Worm (Caenorhabditis elegans) whole organism, L1 larva: ENCODE measurements around the gene T09A12.8.

Experiments
- C04F5.9 ChIP-seq: sonication (generic microtip); optimal IDR thresholded peaks from 2 replicates; lab custom pipeline; 2016; ENCODE audit warnings: missing genetic modification characterization, missing compliant biosample characterization
- F16B12.6 ChIP-seq: fragments of 150-350 bp; optimal IDR thresholded peaks from 2 replicates; lab custom pipeline; 2014; ENCODE audit warnings: missing biosample characterization, missing genetic modification characterization
- Y116A8C.19 ChIP-seq: sonication (generic microtip); optimal IDR thresholded peaks from 2 replicates; lab custom pipeline; 2016; ENCODE audit warnings: missing compliant biosample characterization, missing genetic modification characterization, borderline replicate concordance
- alr-1 ChIP-seq: fragments of 200-800 bp; sonication (Bioruptor generic); optimal IDR thresholded peaks from 2 replicates; lab custom pipeline; 2018; ENCODE audit warnings: borderline replicate concordance, mild to moderate bottlenecking, missing genetic modification characterization, missing compliant biosample characterization
- aly-2 ChIP-seq: fragments of 150-350 bp; optimal IDR thresholded peaks from 2 replicates; lab custom pipeline; 2014; ENCODE audit warnings: missing biosample characterization, missing genetic modification characterization
- ceh-63 ChIP-seq: fragments of 200-800 bp; sonication (Bioruptor generic); optimal IDR thresholded peaks from 2 replicates; lab custom pipeline; 2018; ENCODE audit warnings: mild to moderate bottlenecking, missing genetic modification characterization, missing compliant biosample characterization
- ceh-8 ChIP-seq: fragments of 200-800 bp; sonication (Bioruptor generic); optimal IDR thresholded peaks from 2 replicates; lab custom pipeline; 2018; ENCODE audit warnings: mild to moderate bottlenecking, missing genetic modification characterization, moderate library complexity, missing compliant biosample characterization
- ceh-90 ChIP-seq: sonication (generic microtip); optimal IDR thresholded peaks from 2 replicates; lab custom pipeline; 2016; ENCODE audit warnings: missing genetic modification characterization, missing compliant biosample characterization
- ces-1 ChIP-seq: fragments of 150-350 bp; optimal IDR thresholded peaks from 2 replicates; lab custom pipeline; 2014; ENCODE audit warnings: missing biosample characterization, missing genetic modification reagents, missing genetic modification characterization
- dpl-1 ChIP-seq, 3 experiments: fragments of 150-350 bp in 2 of 3; sonication (generic microtip) in 1 of 3; optimal IDR thresholded peaks; 2 replicates each; lab custom pipeline; 2014 to 2017; ENCODE audit warnings: missing biosample characterization in 3 of 3, missing genetic modification characterization in 3 of 3, missing genetic modification reagents in 3 of 3
- efl-1 ChIP-seq, 4 experiments: fragments of 150-350 bp; optimal IDR thresholded peaks in 3 of 4; peaks in 1 of 4; 1 replicate in 1 of 4; 2 replicates in 3 of 4; lab custom pipeline; 2014; ENCODE audit warnings: missing biosample characterization in 2 of 4, missing genetic modification characterization in 2 of 4, missing genetic modification reagents in 2 of 4
- efl-3 ChIP-seq: fragments of 200-800 bp; sonication (Bioruptor generic); optimal IDR thresholded peaks from 2 replicates; lab custom pipeline; 2018; ENCODE audit warnings: mild to moderate bottlenecking, missing genetic modification characterization, missing compliant biosample characterization
- egl-27 ChIP-seq, 2 experiments: fragments of 150-350 bp in 1 of 2; sonication (generic microtip); optimal IDR thresholded peaks; 3 replicates each; lab custom pipeline; 2017 to 2018; ENCODE audit warnings: missing biosample characterization in 2 of 2, missing genetic modification characterization in 2 of 2, missing genetic modification reagents in 2 of 2
- fkh-10 ChIP-seq: sonication (generic microtip); optimal IDR thresholded peaks from 2 replicates; lab custom pipeline; 2017; ENCODE audit warnings: missing biosample characterization, missing genetic modification reagents, missing genetic modification characterization
- fkh-8 ChIP-seq: sonication (generic microtip); optimal IDR thresholded peaks from 2 replicates; lab custom pipeline; 2016; ENCODE audit warnings: mild to moderate bottlenecking, missing genetic modification characterization, missing compliant biosample characterization
- fos-1 ChIP-seq: fragments of 150-350 bp; optimal IDR thresholded peaks from 2 replicates; lab custom pipeline; 2014; ENCODE audit warnings: missing biosample characterization, missing genetic modification characterization
- hlh-17 ChIP-seq: fragments of 200-800 bp; sonication (Bioruptor generic); optimal IDR thresholded peaks from 2 replicates; lab custom pipeline; 2018; ENCODE audit warnings: missing genetic modification characterization, mild to moderate bottlenecking, missing compliant biosample characterization, moderate library complexity, borderline replicate concordance
- hpl-2 ChIP-seq: fragments of 150-350 bp; optimal IDR thresholded peaks from 2 replicates; lab custom pipeline; 2014; ENCODE audit warnings: missing biosample characterization, missing genetic modification reagents, missing genetic modification characterization
- irx-1 ChIP-seq: sonication (generic microtip); optimal IDR thresholded peaks from 2 replicates; lab custom pipeline; 2016; ENCODE audit warnings: missing genetic modification characterization, missing compliant biosample characterization
- lin-14 ChIP-seq: fragments of 200-800 bp; sonication (Bioruptor generic); optimal IDR thresholded peaks from 2 replicates; lab custom pipeline; 2018; ENCODE audit warnings: mild to moderate bottlenecking, missing genetic modification characterization, moderate library complexity, missing compliant biosample characterization
- lin-39 ChIP-seq: fragments of 150-350 bp; optimal IDR thresholded peaks from 2 replicates; lab custom pipeline; 2014; ENCODE audit warnings: missing biosample characterization, missing genetic modification reagents, missing genetic modification characterization
- mab-9 ChIP-seq: fragments of 200-800 bp; sonication (Bioruptor generic); IDR thresholded peaks from 2 replicates; pipeline ENCODE4 v1.3.6; 2022; ENCODE audit warnings: missing genetic modification reagents, missing genetic modification characterization, missing compliant biosample characterization
- mef-2 ChIP-seq: fragments of 150-350 bp; optimal IDR thresholded peaks from 2 replicates; lab custom pipeline; 2014; ENCODE audit warnings: missing biosample characterization, missing genetic modification characterization
- mep-1 ChIP-seq: fragments of 150-350 bp; optimal IDR thresholded peaks from 2 replicates; lab custom pipeline; 2014; ENCODE audit warnings: missing biosample characterization, missing genetic modification characterization
- nhr-11 ChIP-seq: fragments of 150-350 bp; optimal IDR thresholded peaks from 2 replicates; lab custom pipeline; 2014; ENCODE audit warnings: missing biosample characterization, missing genetic modification characterization
- nhr-19 ChIP-seq: fragments of 200-800 bp; sonication (Bioruptor generic); conservative IDR thresholded peaks from 2 replicates; pipeline ENCODE4 v1.3.6; 2022; ENCODE audit warnings: missing genetic modification characterization, missing compliant biosample characterization
- nhr-20 ChIP-seq: sonication (generic microtip); optimal IDR thresholded peaks from 2 replicates; lab custom pipeline; 2016; ENCODE audit warnings: mild to moderate bottlenecking, missing genetic modification characterization, missing compliant biosample characterization
- nhr-237 ChIP-seq: fragments of 150-350 bp; optimal IDR thresholded peaks from 2 replicates; lab custom pipeline; 2014; ENCODE audit warnings: missing biosample characterization, missing genetic modification characterization
- nhr-84 ChIP-seq: sonication (generic microtip); optimal IDR thresholded peaks from 2 replicates; lab custom pipeline; 2017; ENCODE audit warnings: missing biosample characterization, missing genetic modification characterization
- pax-3 ChIP-seq: fragments of 200-800 bp; sonication (Bioruptor generic); optimal IDR thresholded peaks from 2 replicates; lab custom pipeline; 2018; ENCODE audit warnings: mild to moderate bottlenecking, missing genetic modification characterization, moderate library complexity, missing compliant biosample characterization
- pqm-1 ChIP-seq: sonication (generic microtip); optimal IDR thresholded peaks from 3 replicates; lab custom pipeline; 2017; ENCODE audit warnings: missing biosample characterization, missing genetic modification characterization
- snpc-4 ChIP-seq: fragments of 150-350 bp; optimal IDR thresholded peaks from 2 replicates; lab custom pipeline; 2014; ENCODE audit warnings: missing biosample characterization, missing genetic modification characterization
- snu-23 ChIP-seq: sonication (generic microtip); optimal IDR thresholded peaks from 2 replicates; lab custom pipeline; 2016; ENCODE audit warnings: missing genetic modification characterization, missing compliant biosample characterization
- sptf-1 ChIP-seq: fragments of 150-350 bp; optimal IDR thresholded peaks from 2 replicates; lab custom pipeline; 2014; ENCODE audit warnings: missing biosample characterization, missing genetic modification characterization
- tbx-2 ChIP-seq: sonication (generic microtip); optimal IDR thresholded peaks from 2 replicates; lab custom pipeline; 2016; ENCODE audit warnings: missing genetic modification characterization, missing compliant biosample characterization
- tlp-1 ChIP-seq: fragments of 150-350 bp; optimal IDR thresholded peaks from 2 replicates; lab custom pipeline; 2014; ENCODE audit warnings: missing biosample characterization, missing genetic modification characterization
- vab-15 ChIP-seq: sonication (generic microtip); optimal IDR thresholded peaks from 2 replicates; lab custom pipeline; 2017; ENCODE audit warnings: missing genotype, mild to moderate bottlenecking, missing genetic modification characterization, missing compliant biosample characterization
- xbp-1 ChIP-seq: sonication (generic microtip); optimal IDR thresholded peaks from 2 replicates; lab custom pipeline; 2016; ENCODE audit warnings: missing genetic modification characterization, missing compliant biosample characterization
- zip-4 ChIP-seq: fragments of 200-800 bp; sonication (Bioruptor generic); optimal IDR thresholded peaks from 2 replicates; lab custom pipeline; 2018; ENCODE audit warnings: mild to moderate bottlenecking, missing genetic modification characterization, moderate library complexity, missing compliant biosample characterization

T09A12.8 gene

DNA sequence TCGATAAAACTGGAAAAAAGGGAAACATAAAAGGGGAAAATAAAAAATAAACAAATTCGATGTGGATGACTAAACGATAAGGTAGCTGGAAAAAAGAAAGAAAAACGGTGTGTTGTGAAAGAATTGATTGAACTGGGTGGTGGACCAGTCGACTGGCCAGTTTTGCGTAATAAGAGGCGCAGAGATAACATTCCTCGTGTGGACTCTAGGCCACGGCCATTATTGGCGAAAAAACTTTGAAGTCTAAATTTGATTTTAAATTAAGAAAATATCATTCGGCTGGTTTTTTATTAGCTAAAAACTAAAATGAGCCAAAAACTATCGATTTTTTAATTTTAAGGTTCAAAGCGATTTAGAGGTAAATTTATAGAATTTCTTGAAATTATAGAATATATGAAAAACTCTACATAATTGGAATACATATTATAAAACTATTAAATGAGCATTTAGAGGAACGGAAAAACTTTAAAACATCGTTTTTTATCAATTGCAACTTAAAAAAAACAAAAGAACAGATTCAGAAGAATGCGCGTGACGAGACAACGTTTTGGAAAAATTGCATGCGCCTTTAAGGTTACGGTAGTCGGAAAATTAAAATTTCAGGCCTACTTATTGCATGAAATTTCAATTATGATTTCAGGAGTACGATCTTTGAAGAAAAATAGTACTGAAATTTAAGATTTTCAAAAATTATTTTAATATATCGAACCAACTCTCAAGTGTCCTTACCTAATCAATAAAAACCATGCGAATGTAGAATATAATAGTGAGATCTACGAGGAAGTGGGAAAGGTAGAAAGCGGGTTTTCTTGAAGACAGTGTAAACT, 38.0 kb downstream of the T09A12.8 start, which contains the start of gene hgrs-1 (continued):
- TF ChIP-seq zip-4 (GFP tag; lab: Kevin White, UChicago) (no peak), ceh-8 (GFP tag; lab: Kevin White, UChicago) (no peak), nhr-11 (tag; lab: Kevin White, UChicago) (no peak)

- TF ChIP-seq C04F5.9 (tag; lab: Kevin White, UChicago) (no peak), efl-1 (optimal IDR thresholded peaks at IDR 0.05; lab: Kevin White, UChicago) (no peak), efl-1 (GFP tag; optimal IDR thresholded peaks at IDR 0.05 in 1 of 2; lab: Kevin White, UChicago) (peak in 1 of 2 experiments; percentile 43)
- TF ChIP-seq, all 84 proteins: peak for 1
Measured at ce11 chrIV:8203555-8203954, 39.9 kb downstream of the T09A12.8 start.

ce11 chrIV:8201133-8201532, 42.4 kb downstream of the T09A12.8 start, which contains the start of gene glrx-22:
Gene glrx-22 (minus strand): TSS chrIV:8201233.
- TF ChIP-seq nhr-19 (GFP tag; lab: Robert Waterston, UW) (no peak), F16B12.6 (tag; lab: Kevin White, UChicago) (no peak), snpc-4 (tag; lab: Kevin White, UChicago) (no peak), ceh-63 (GFP tag; lab: Kevin White, UChicago) (no peak), tlp-1 (no peak), sptf-1 (tag; lab: Kevin White, UChicago) (no peak), hlh-17 (no peak), aly-2 (tag; lab: Kevin White, UChicago) (no peak), alr-1 (tag; lab: Kevin White, UChicago) (no peak), xbp-1 (no peak), vab-15 (tag; lab: Kevin White, UChicago) (no peak), dpl-1 (GFP tag; optimal IDR thresholded peaks at IDR 0.05; lab: Kevin White, UChicago) (no peak), fos-1 (no peak), C04F5.9 (tag; lab: Kevin White, UChicago) (no peak), efl-3 (GFP tag; lab: Kevin White, UChicago) (no peak), Y116A8C.19 (no peak), mef-2 (no peak), pax-3 (no peak), mab-9 (GFP tag; lab: Robert Waterston, UW) (no peak), irx-1 (no peak)

DNA sequence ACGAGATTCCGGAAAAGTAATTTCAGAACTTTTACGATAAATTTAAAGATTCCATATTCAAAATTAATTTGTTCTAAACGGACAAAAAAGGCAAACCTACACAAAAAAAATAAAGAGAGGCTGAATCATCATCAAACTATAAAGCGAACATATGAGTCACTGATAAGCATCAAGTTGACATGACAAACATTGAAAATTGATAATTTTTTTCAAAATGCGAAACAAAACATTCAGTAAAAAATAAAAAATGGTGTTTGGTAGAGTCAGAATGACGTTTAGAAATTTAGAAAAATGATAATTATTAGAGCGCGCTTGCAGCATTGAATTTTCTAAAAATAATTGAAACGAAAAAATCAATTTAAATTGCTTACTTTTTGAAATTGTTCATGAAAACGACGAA, 43.7 kb downstream of the T09A12.8 start:
- TF ChIP-seq aly-2 (tag; lab: Kevin White, UChicago): no peak
- no peak for TF ChIP-seq xbp-1
- TF ChIP-seq lin-14 (GFP tag; lab: Kevin White, UChicago): no peak
- no peak for TF ChIP-seq snu-23
- no peak for TF ChIP-seq egl-27 (tag; optimal IDR thresholded peaks at IDR 0.05; lab: Kevin White, UChicago)
- no peak for TF ChIP-seq tlp-1
- no peak for TF ChIP-seq nhr-20
- TF ChIP-seq nhr-11 (tag; lab: Kevin White, UChicago): no peak
- TF ChIP-seq nhr-237 (tag; lab: Kevin White, UChicago): no peak
- no peak for TF ChIP-seq efl-3 (GFP tag; lab: Kevin White, UChicago)

DNA sequence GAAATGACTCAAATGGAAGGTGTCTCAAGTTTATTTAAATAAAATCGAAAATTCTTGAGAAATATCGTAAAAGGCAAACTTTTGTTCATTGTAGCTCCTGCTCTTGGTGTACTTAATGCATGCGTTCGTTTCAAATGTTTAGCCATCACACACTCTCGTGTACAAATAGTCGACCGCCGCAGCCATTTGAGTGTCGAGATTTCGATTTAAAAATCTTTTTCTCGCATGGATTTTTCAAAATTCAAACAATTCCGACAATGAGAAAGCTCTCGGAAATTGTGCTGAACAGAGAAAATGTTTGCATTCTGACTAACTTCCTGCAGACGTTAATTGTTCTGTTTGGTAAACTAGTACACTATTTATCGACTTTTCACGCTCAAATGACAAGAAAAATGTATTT, 44.2 kb downstream of the T09A12.8 start:
- no peak for TF ChIP-seq efl-3 (GFP tag; lab: Kevin White, UChicago)
- TF ChIP-seq sptf-1 (tag; lab: Kevin White, UChicago): no peak
- no peak for TF ChIP-seq pqm-1 (tag; lab: Kevin White, UChicago)
- no peak for TF ChIP-seq lin-14 (GFP tag; lab: Kevin White, UChicago)
- TF ChIP-seq lin-39: no peak
- no peak for TF ChIP-seq nhr-84 (tag; lab: Kevin White, UChicago)
- no peak for TF ChIP-seq mep-1 (tag; lab: Kevin White, UChicago)
- TF ChIP-seq nhr-20: no peak
- TF ChIP-seq ceh-90 (tag; lab: Kevin White, UChicago): no peak
- no peak for TF ChIP-seq ces-1 (GFP tag; lab: Kevin White, UChicago)
- TF ChIP-seq fkh-8 (tag; lab: Kevin White, UChicago): no peak
- TF ChIP-seq fkh-10 (GFP tag; lab: Kevin White, UChicago): no peak
- no peak for TF ChIP-seq dpl-1 (GFP tag; optimal IDR thresholded peaks at IDR 0.05; lab: Kevin White, UChicago)
- no peak for TF ChIP-seq hpl-2
- no peak for TF ChIP-seq tbx-2 (tag; lab: Kevin White, UChicago)
